Worm (Caenorhabditis elegans) whole organism, midembryonic: ENCODE results near the gene xbx-4.

Source experiments
- T22C8.4 ChIP-seq: fragments of 200-800 bp; sonication (Bioruptor generic); IDR thresholded peaks from 2 replicates; pipeline ENCODE4 v1.3.6; 2022; ENCODE audit warnings: missing genetic modification characterization, missing compliant biosample characterization
- cog-1 ChIP-seq: sonication (generic microtip); optimal IDR thresholded peaks from 2 replicates; lab custom pipeline; 2016; ENCODE audit warnings: missing genetic modification characterization, missing compliant biosample characterization
- flt-1 ChIP-seq: fragments of 200-800 bp; sonication (Bioruptor generic); IDR thresholded peaks from 2 replicates; pipeline ENCODE4 v1.3.6; 2022; ENCODE audit warnings: missing genetic modification characterization, missing compliant biosample characterization
- med-1 ChIP-seq: sonication (generic microtip); optimal IDR thresholded peaks from 2 replicates; lab custom pipeline; 2017; ENCODE audit warnings: missing genetic modification characterization, mild to moderate bottlenecking, missing compliant biosample characterization, antibody characterized with exemption, missing genetic modification reagents; ENCODE audit not compliant: insufficient read depth
- ref-1 ChIP-seq: fragments of 200-800 bp; sonication (Bioruptor generic); conservative IDR thresholded peaks from 2 replicates; pipeline ENCODE4 v1.3.6; 2022; ENCODE audit warnings: missing genetic modification reagents, missing genetic modification characterization, missing compliant biosample characterization
- ztf-23 ChIP-seq: fragments of 200-800 bp; sonication (Bioruptor generic); IDR thresholded peaks from 2 replicates; pipeline ENCODE4 v1.3.6; 2022; ENCODE audit warnings: missing genetic modification reagents, missing genetic modification characterization, missing compliant biosample characterization

- TF ChIP-seq ztf-23 (GFP tag; lab: Robert Waterston, UW) (no peak), flt-1 (GFP tag; lab: Robert Waterston, UW) (no peak), T22C8.4 (GFP tag; lab: Robert Waterston, UW) (no peak), med-1 (GFP tag; lab: Kevin White, UChicago) (no peak), cog-1 (tag; lab: Kevin White, UChicago) (no peak), ref-1 (GFP tag; lab: Robert Waterston, UW) (no peak)
Observed at ce11 chrIV:2117268-2117667, 2.8 kb downstream of the xbx-4 start.
